Worm (Caenorhabditis elegans) whole organism, L3 larva: Measurements from ENCODE around the gene ari-2.

Experiments
- egl-27 ChIP-seq: sonication (generic microtip); optimal IDR thresholded peaks from 4 replicates; lab custom pipeline; 2017; ENCODE audit warnings: missing biosample characterization, missing genetic modification reagents, missing genetic modification characterization
- nhr-43 ChIP-seq: sonication (generic microtip); optimal IDR thresholded peaks from 2 replicates; lab custom pipeline; 2016; ENCODE audit warnings: mild to moderate bottlenecking, missing genetic modification characterization, missing compliant biosample characterization; ENCODE audit not compliant: poor library complexity, severe bottlenecking
- snpc-4 ChIP-seq: fragments of 150-350 bp; optimal IDR thresholded peaks from 2 replicates; lab custom pipeline; 2014; ENCODE audit warnings: missing biosample characterization, missing genetic modification characterization
- zag-1 ChIP-seq: fragments of 150-350 bp; optimal IDR thresholded peaks from 2 replicates; lab custom pipeline; 2014; ENCODE audit warnings: missing biosample characterization, missing genetic modification characterization

ce11 chrIV:5580588-5581308 is 29.8 kb downstream of the ari-2 start:
- TF ChIP-seq zag-1: no peak
- TF ChIP-seq snpc-4 (tag; lab: Kevin White, UChicago): no peak
- TF ChIP-seq nhr-43: no peak
- no peak for TF ChIP-seq egl-27
